Worm (Caenorhabditis elegans) whole organism, L3 larva: ENCODE measurements around the gene T11B7.2.

Source experiments
- R02D3.7 ChIP-seq: fragments of 150-350 bp; optimal IDR thresholded peaks from 2 replicates; lab custom pipeline; 2014; ENCODE audit warnings: missing biosample characterization, missing genetic modification characterization
- aly-2 ChIP-seq: fragments of 150-350 bp; optimal IDR thresholded peaks from 2 replicates; lab custom pipeline; 2014; ENCODE audit warnings: missing biosample characterization, missing genetic modification characterization
- ceh-28 ChIP-seq: fragments of 150-350 bp; optimal IDR thresholded peaks from 2 replicates; lab custom pipeline; 2014; ENCODE audit warnings: missing biosample characterization, missing genetic modification reagents, missing genetic modification characterization
- ceh-82 ChIP-seq: fragments of 150-350 bp; optimal IDR thresholded peaks from 2 replicates; lab custom pipeline; 2014; ENCODE audit warnings: missing biosample characterization, missing genetic modification characterization
- ceh-9 ChIP-seq: sonication (generic microtip); optimal IDR thresholded peaks from 2 replicates; lab custom pipeline; 2018; ENCODE audit warnings: missing biosample characterization, missing genetic modification characterization
- daf-12 ChIP-seq: fragments of 150-350 bp; optimal IDR thresholded peaks from 2 replicates; lab custom pipeline; 2014; ENCODE audit warnings: missing biosample characterization, missing genetic modification reagents, missing genetic modification characterization
- egl-27 ChIP-seq: sonication (generic microtip); optimal IDR thresholded peaks from 4 replicates; lab custom pipeline; 2017; ENCODE audit warnings: missing biosample characterization, missing genetic modification reagents, missing genetic modification characterization
- elt-1 ChIP-seq: fragments of 150-350 bp; optimal IDR thresholded peaks from 2 replicates; lab custom pipeline; 2014; ENCODE audit warnings: missing biosample characterization, missing genetic modification characterization
- elt-3 ChIP-seq, 3 experiments: fragments of 150-350 bp in 1 of 3; sonication (generic microtip) in 2 of 3; optimal IDR thresholded peaks; 2 replicates in 2 of 3; 4 replicates in 1 of 3; lab custom pipeline; 2014 to 2017; ENCODE audit warnings: missing biosample characterization in 3 of 3, missing genetic modification characterization in 3 of 3
- eor-1 ChIP-seq, 2 experiments: fragments of 150-350 bp; optimal IDR thresholded peaks; 2 replicates each; lab custom pipeline; 2014 to 2018; ENCODE audit warnings: missing biosample characterization in 2 of 2, missing genetic modification characterization in 2 of 2
- fos-1 ChIP-seq: fragments of 150-350 bp; optimal IDR thresholded peaks from 2 replicates; lab custom pipeline; 2014; ENCODE audit warnings: missing biosample characterization, missing genetic modification characterization
- hmg-11 ChIP-seq: sonication (generic microtip); optimal IDR thresholded peaks from 2 replicates; lab custom pipeline; 2016; ENCODE audit warnings: missing genetic modification characterization, missing compliant biosample characterization
- jun-1 ChIP-seq: fragments of 150-350 bp; optimal IDR thresholded peaks from 2 replicates; lab custom pipeline; 2014; ENCODE audit warnings: missing biosample characterization, missing genetic modification reagents, missing genetic modification characterization
- lin-15B ChIP-seq: fragments of 150-350 bp; optimal IDR thresholded peaks from 2 replicates; lab custom pipeline; 2014; ENCODE audit warnings: missing biosample characterization, missing genetic modification characterization
- lin-39 ChIP-seq: fragments of 150-350 bp; optimal IDR thresholded peaks from 2 replicates; lab custom pipeline; 2018; ENCODE audit warnings: missing biosample characterization, missing genetic modification reagents, missing genetic modification characterization
- lsy-12 ChIP-seq: sonication (generic microtip); optimal IDR thresholded peaks from 2 replicates; lab custom pipeline; 2016; ENCODE audit warnings: mild to moderate bottlenecking, missing genetic modification characterization, missing compliant biosample characterization
- mml-1 ChIP-seq: fragments of 150-350 bp; sonication (generic microtip); optimal IDR thresholded peaks from 3 replicates; lab custom pipeline; 2014; ENCODE audit warnings: missing biosample characterization, missing genetic modification characterization
- nfya-1 ChIP-seq: sonication (generic microtip); optimal IDR thresholded peaks from 2 replicates; lab custom pipeline; 2017; ENCODE audit warnings: missing genetic modification characterization, mild to moderate bottlenecking, missing compliant biosample characterization, antibody characterized with exemption, moderate library complexity; ENCODE audit not compliant: insufficient read depth
- nhr-12 ChIP-seq: fragments of 150-350 bp; optimal IDR thresholded peaks from 2 replicates; lab custom pipeline; 2014; ENCODE audit warnings: missing biosample characterization, missing genetic modification characterization
- nhr-23 ChIP-seq: fragments of 150-350 bp; optimal IDR thresholded peaks from 2 replicates; lab custom pipeline; 2014; ENCODE audit warnings: missing biosample characterization, missing genetic modification reagents, missing genetic modification characterization
- nhr-237 ChIP-seq: fragments of 150-350 bp; optimal IDR thresholded peaks from 2 replicates; lab custom pipeline; 2014; ENCODE audit warnings: missing biosample characterization, missing genetic modification characterization
- nhr-25 ChIP-seq: sonication (generic microtip); optimal IDR thresholded peaks from 2 replicates; lab custom pipeline; 2017; ENCODE audit warnings: missing biosample characterization, missing genetic modification characterization
- nhr-28 ChIP-seq: fragments of 150-350 bp; optimal IDR thresholded peaks from 2 replicates; lab custom pipeline; 2014; ENCODE audit warnings: missing biosample characterization, missing genetic modification characterization
- nhr-67 ChIP-seq: fragments of 150-350 bp; optimal IDR thresholded peaks from 2 replicates; lab custom pipeline; 2014; ENCODE audit warnings: missing biosample characterization, missing genetic modification characterization
- nhr-76 ChIP-seq: fragments of 150-350 bp; sonication (generic microtip); optimal IDR thresholded peaks from 5 replicates; lab custom pipeline; 2014; ENCODE audit warnings: missing biosample characterization, missing genetic modification characterization
- pha-4 ChIP-seq: fragments of 150-350 bp; optimal IDR thresholded peaks from 2 replicates; lab custom pipeline; 2014; ENCODE audit warnings: missing biosample characterization, missing genetic modification reagents, missing genetic modification characterization
- pqm-1 ChIP-seq: fragments of 150-350 bp; optimal IDR thresholded peaks from 2 replicates; lab custom pipeline; 2017; ENCODE audit warnings: missing biosample characterization, missing genetic modification characterization, inconsistent platforms
- sea-2 ChIP-seq: fragments of 150-350 bp; sonication (generic microtip); optimal IDR thresholded peaks from 4 replicates; lab custom pipeline; 2014; ENCODE audit warnings: missing biosample characterization, missing genetic modification reagents, missing genetic modification characterization
- skn-1 ChIP-seq: fragments of 150-350 bp; optimal IDR thresholded peaks from 2 replicates; lab custom pipeline; 2014; ENCODE audit warnings: missing biosample characterization, missing genetic modification characterization
- tbx-2 ChIP-seq: sonication (generic microtip); optimal IDR thresholded peaks from 2 replicates; lab custom pipeline; 2016; ENCODE audit warnings: mild to moderate bottlenecking, missing genetic modification characterization, missing compliant biosample characterization
- unc-39 ChIP-seq: sonication (generic microtip); optimal IDR thresholded peaks from 4 replicates; lab custom pipeline; 2017; ENCODE audit warnings: missing biosample characterization, missing genetic modification characterization
- zag-1 ChIP-seq: fragments of 150-350 bp; optimal IDR thresholded peaks from 2 replicates; lab custom pipeline; 2014; ENCODE audit warnings: missing biosample characterization, missing genetic modification characterization
- ztf-4 ChIP-seq: fragments of 150-350 bp; optimal IDR thresholded peaks from 2 replicates; lab custom pipeline; 2014; ENCODE audit warnings: missing biosample characterization, missing genetic modification characterization

T11B7.2 gene

ce11 chrIV:8888525-8889026 is 44.2 kb upstream of the T11B7.2 start, which contains the start of gene oma-1:
TSS of gene oma-1 (plus strand) at chrIV:8888976.
- no peak for TF ChIP-seq nfya-1 (tag; lab: Kevin White, UChicago)
- no peak for TF ChIP-seq nhr-25 (tag; lab: Kevin White, UChicago)
- TF ChIP-seq lsy-12 (tag; lab: Kevin White, UChicago) = no peak
- TF ChIP-seq lin-39 = no peak
- TF ChIP-seq mml-1 (tag; lab: Kevin White, UChicago) = no peak
- TF ChIP-seq nhr-28 (tag; lab: Kevin White, UChicago) = no peak
- no peak for TF ChIP-seq pqm-1 (tag; lab: Kevin White, UChicago)
- no peak for TF ChIP-seq tbx-2 (tag; lab: Kevin White, UChicago)
- no peak for TF ChIP-seq zag-1 (tag; lab: Kevin White, UChicago)
- TF ChIP-seq skn-1 (tag; lab: Kevin White, UChicago) = no peak
- TF ChIP-seq jun-1 (tag; lab: Kevin White, UChicago) = no peak
- no peak for TF ChIP-seq sea-2 (GFP tag; lab: Kevin White, UChicago)

ce11 chrIV:8886228-8886627 is 41.9 kb upstream of the T11B7.2 start, which contains the start of gene C09G9.5:
TSS of gene C09G9.5 (plus strand) at chrIV:8886528.
- TF ChIP-seq unc-39 (tag; lab: Kevin White, UChicago) (no peak), ceh-28 (tag; lab: Kevin White, UChicago) (no peak), ceh-82 (tag; lab: Kevin White, UChicago) (no peak), nhr-76 (no peak)

- no peak for TF ChIP-seq hmg-11 (tag; lab: Kevin White, UChicago)
- TF ChIP-seq, all 47 proteins: peak for 0
Measured at ce11 chrIV:8881181-8881580, 36.8 kb upstream of the T11B7.2 start, which contains the start of gene C09G9.8. TSS of gene C09G9.8 (plus strand) at chrIV:8881481.

DNA sequence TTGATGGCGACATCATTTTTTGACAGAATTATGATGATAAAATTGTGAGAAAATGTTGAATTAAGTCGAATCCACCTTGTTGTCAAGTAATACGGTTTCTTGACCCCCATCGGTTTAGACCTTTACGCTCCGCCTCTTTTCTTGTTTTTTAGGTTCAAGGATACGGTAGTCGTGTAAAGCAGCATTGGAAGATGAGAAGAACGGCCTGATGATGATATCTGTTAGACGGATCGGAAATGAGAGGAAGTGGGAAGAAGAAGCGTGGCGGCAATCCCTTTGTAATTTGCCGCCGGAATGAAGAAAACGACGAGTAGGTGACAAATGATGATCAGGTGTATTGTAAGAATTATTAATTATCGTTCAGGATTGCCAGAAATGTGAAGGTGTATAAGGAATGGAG is 35.5 kb upstream of the T11B7.2 start, which contains the start of gene npax-4:
Gene npax-4, minus strand, starts transcription at position 101 of the 400 bp plus-strand sequence.
- no peak for TF ChIP-seq nhr-23 (tag; lab: Kevin White, UChicago)
- no peak for TF ChIP-seq elt-1
- TF ChIP-seq nhr-76 = no peak
- TF ChIP-seq elt-3 (tag; optimal IDR thresholded peaks at IDR 0.05; lab: Kevin White, UChicago) = no peak
- TF ChIP-seq ztf-4 (tag; lab: Kevin White, UChicago) = no peak
- TF ChIP-seq ceh-9 (tag; lab: Kevin White, UChicago) = no peak
- no peak for TF ChIP-seq nhr-237 (tag; lab: Kevin White, UChicago)
- TF ChIP-seq egl-27 = no peak
- no peak for TF ChIP-seq eor-1 (tag; optimal IDR thresholded peaks at IDR 0.05; lab: Kevin White, UChicago)
- TF ChIP-seq nhr-67 = no peak

DNA sequence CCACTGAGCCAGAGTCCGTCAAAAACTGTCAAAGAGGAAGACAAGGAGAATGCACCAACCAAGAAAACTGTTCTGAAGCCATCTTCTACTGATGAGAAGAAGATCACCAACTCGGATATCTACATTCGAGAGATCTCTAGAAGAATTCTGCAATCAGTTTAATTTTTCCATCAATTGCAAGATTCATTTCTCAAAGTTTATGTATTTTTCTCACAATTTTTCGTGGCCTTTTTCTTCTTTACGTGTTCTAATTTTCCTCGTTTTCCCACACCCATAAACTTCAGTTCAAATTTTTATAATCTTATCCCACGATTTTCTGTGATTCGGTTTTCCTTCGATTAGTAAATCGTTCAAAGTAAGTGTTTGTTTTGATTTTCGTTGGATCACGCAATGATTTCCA is 29.5 kb upstream of the T11B7.2 start, which contains the start of gene hdl-2:
Gene hdl-2, plus strand, starts transcription at position 301 of the 400 bp plus-strand sequence.
- TF ChIP-seq skn-1 (tag; lab: Kevin White, UChicago) (no peak), nfya-1 (tag; lab: Kevin White, UChicago) (no peak), zag-1 (tag; lab: Kevin White, UChicago) (no peak), fos-1 (tag; lab: Kevin White, UChicago) (no peak), elt-1 (no peak), mml-1 (tag; lab: Kevin White, UChicago) (no peak), pha-4 (tag; lab: Kevin White, UChicago) (no peak), ceh-28 (tag; lab: Kevin White, UChicago) (no peak), aly-2 (tag; lab: Kevin White, UChicago) (no peak), sea-2 (GFP tag; lab: Kevin White, UChicago) (no peak), lin-15B (no peak), nhr-12 (tag; lab: Kevin White, UChicago) (no peak), R02D3.7 (tag; lab: Kevin White, UChicago) (no peak), egl-27 (no peak), nhr-76 (no peak), daf-12 (tag; lab: Kevin White, UChicago) (no peak)
